Fruit fly (Drosophila melanogaster): ENCODE results near the gene RpS19a.
A peak's percentile ranks its signal among the peaks of the same experiment; 100 is the strongest.

RpS19a gene

dm6 chrX:16598978-16599664, 38.6 kb upstream of the RpS19a start, which contains the start of the genes CG9784 and Nup153 (continued):
- no peak for TF ChIP-seq CG9609 (GFP tag; optimal IDR thresholded peaks at IDR 0.05)
- TF ChIP-seq CG1602 (GFP tag; optimal IDR thresholded peaks at IDR 0.05), result no peak
- TF ChIP-seq CG1233 (GFP tag; optimal IDR thresholded peaks at IDR 0.05), result no peak
- TF ChIP-seq CG1024 (GFP tag; IDR thresholded peaks at IDR 0.05), result no peak
- no peak for TF ChIP-seq Tbp (GFP tag; optimal IDR thresholded peaks at IDR 0.05)
- peak; percentile 92 for TF ChIP-seq MESR4 (GFP tag; optimal IDR thresholded peaks at IDR 0.05)
- TF ChIP-seq Jarid2 (GFP tag; optimal IDR thresholded peaks at IDR 0.05), result no peak
- TF ChIP-seq danr (GFP tag; IDR thresholded peaks at IDR 0.05), result no peak
- TF ChIP-seq CG17802 (tag; optimal IDR thresholded peaks at IDR 0.05), result no peak
- TF ChIP-seq Oaz (GFP tag; IDR thresholded peaks at IDR 0.05), result no peak
- TF ChIP-seq CG2116 (GFP tag; optimal IDR thresholded peaks at IDR 0.05), result peak; percentile 32
- no peak for TF ChIP-seq CG18764 (GFP tag; optimal IDR thresholded peaks at IDR 0.05)
- no peak for TF ChIP-seq fd3F (GFP tag; optimal IDR thresholded peaks at IDR 0.05)
- no peak for TF ChIP-seq wek (GFP tag; optimal IDR thresholded peaks at IDR 0.05)
- no peak for TF ChIP-seq disco-r (GFP tag; optimal IDR thresholded peaks at IDR 0.05)
- no peak for TF ChIP-seq NC2α (GFP tag; optimal IDR thresholded peaks at IDR 0.05)
- TF ChIP-seq CG17612 (GFP tag; IDR thresholded peaks at IDR 0.05), result no peak
- TF ChIP-seq Vsx1 (GFP tag; optimal IDR thresholded peaks at IDR 0.05), result no peak
- no peak for TF ChIP-seq E2f2 (GFP tag; IDR thresholded peaks at IDR 0.05)
- no peak for TF ChIP-seq CG17328 (GFP tag; IDR thresholded peaks at IDR 0.05)
- no peak for TF ChIP-seq CG3163 (GFP tag; optimal IDR thresholded peaks at IDR 0.05)
- peak; percentile 91 for TF ChIP-seq CG13287 (GFP tag; IDR thresholded peaks at IDR 0.05; ENCODE audit: partially characterized antibody)
- no peak for TF ChIP-seq CG3847 (GFP tag; IDR thresholded peaks at IDR 0.05)
- peak; percentile 55 for TF ChIP-seq Sin3A (optimal IDR thresholded peaks at IDR 0.05)
- no peak for TF ChIP-seq tin (GFP tag; optimal IDR thresholded peaks at IDR 0.05)
- no peak for TF ChIP-seq dan (GFP tag; IDR thresholded peaks at IDR 0.05)
- no peak for TF ChIP-seq crol (GFP tag; IDR thresholded peaks at IDR 0.05)
- no peak for TF ChIP-seq Drgx (GFP tag; IDR thresholded peaks at IDR 0.05)
- no peak for TF ChIP-seq CG18599 (GFP tag; optimal IDR thresholded peaks at IDR 0.05)
- TF ChIP-seq Poxn (GFP tag; IDR thresholded peaks at IDR 0.05), result no peak
- no peak for TF ChIP-seq CG11247 (GFP tag; IDR thresholded peaks at IDR 0.05)
- peak; percentile 95 for TF ChIP-seq tna (GFP tag; IDR thresholded peaks at IDR 0.05; ENCODE audit: partially characterized antibody)
- TF ChIP-seq az2 (GFP tag; optimal IDR thresholded peaks at IDR 0.05), result no peak
- no peak for TF ChIP-seq yki (optimal IDR thresholded peaks at IDR 0.05)
- TF ChIP-seq bcd (GFP tag; optimal IDR thresholded peaks at IDR 0.05), result no peak
- TF ChIP-seq B-H2 (GFP tag; optimal IDR thresholded peaks at IDR 0.05), result no peak
- peak; percentile 98 for TF ChIP-seq amos (GFP tag; IDR thresholded peaks at IDR 0.05; ENCODE audit: partially characterized antibody)
- no peak for TF ChIP-seq Six4 (GFP tag; optimal IDR thresholded peaks at IDR 0.05)
- no peak for TF ChIP-seq CG13624 (GFP tag; optimal IDR thresholded peaks at IDR 0.05)
- TF ChIP-seq CG14014 (GFP tag; IDR thresholded peaks at IDR 0.05), result no peak

dm6 chrX:16599770-16600169, 37.9 kb upstream of the RpS19a start:
- TF ChIP-seq ash1 (GFP tag; optimal IDR thresholded peaks at IDR 0.05) (no peak), Sry-δ (GFP tag; optimal IDR thresholded peaks at IDR 0.05) (no peak), CG10654 (GFP tag; optimal IDR thresholded peaks at IDR 0.05) (no peak), run (tag; optimal IDR thresholded peaks at IDR 0.05) (no peak), ato (GFP tag; IDR thresholded peaks at IDR 0.05; ENCODE audit: partially characterized antibody) (no peak), ttk (GFP tag; IDR thresholded peaks at IDR 0.05) (no peak), klu (GFP tag; IDR thresholded peaks at IDR 0.05) (no peak), Trl (optimal IDR thresholded peaks at IDR 0.05) (peak; percentile 42 to 58), Trl (GFP tag; optimal IDR thresholded peaks at IDR 0.05) (no peak), CG9932 (GFP tag; IDR thresholded peaks at IDR 0.05) (no peak), sens-2 (GFP tag; IDR thresholded peaks at IDR 0.05) (no peak), cg (GFP tag; optimal IDR thresholded peaks at IDR 0.05) (peak; percentile 74), Pdp1 (GFP tag; optimal IDR thresholded peaks at IDR 0.05) (peak in 1 of 2 experiments; percentile 61), Drgx (GFP tag; IDR thresholded peaks at IDR 0.05) (peak; percentile 86), sqz (GFP tag; optimal IDR thresholded peaks at IDR 0.05) (peak; percentile 90), cas (GFP tag; IDR thresholded peaks at IDR 0.05) (no peak)
